Fruit fly (Drosophila melanogaster): ENCODE measurements around the gene CG33965.

DNA sequence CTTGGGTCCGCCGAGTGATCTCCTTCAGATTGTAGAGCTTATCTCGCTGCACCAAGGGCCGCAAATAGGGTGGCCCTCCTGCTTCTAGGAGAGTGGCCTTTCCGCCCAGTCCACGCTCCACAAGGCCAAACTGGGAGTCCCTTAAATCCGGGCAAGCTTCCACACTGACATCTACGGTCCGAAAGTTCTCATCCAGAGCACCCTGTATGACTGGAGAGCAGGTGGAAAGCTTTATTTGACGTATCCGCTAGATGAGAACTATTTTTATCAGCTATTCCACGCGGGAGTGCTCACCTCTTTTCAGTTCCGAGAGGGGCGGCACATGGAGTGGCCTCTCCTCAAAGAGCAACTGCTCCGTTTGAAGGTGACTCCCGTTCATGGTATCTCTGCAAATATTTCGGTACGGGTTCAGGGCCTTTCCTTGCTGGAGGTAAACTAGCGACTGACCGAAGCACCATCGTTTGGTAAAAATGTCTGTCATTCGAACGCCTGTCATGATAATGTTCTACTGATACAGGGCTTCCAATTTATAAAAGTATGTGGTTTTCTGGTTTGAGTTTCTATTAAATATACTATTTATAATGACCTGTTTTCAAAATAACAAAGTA, 30.0 kb upstream of the CG33965 start, which contains the start of gene meep:
- TF ChIP-seq psq (optimal IDR thresholded peaks at IDR 0.05) (no peak), pan (optimal IDR thresholded peaks at IDR 0.05) (no peak), usp (GFP tag; optimal IDR thresholded peaks at IDR 0.05) (no peak), CG8478 (optimal IDR thresholded peaks at IDR 0.05) (no peak)
